Worm (Caenorhabditis elegans): ENCODE results near the gene srd-70.

DNA sequence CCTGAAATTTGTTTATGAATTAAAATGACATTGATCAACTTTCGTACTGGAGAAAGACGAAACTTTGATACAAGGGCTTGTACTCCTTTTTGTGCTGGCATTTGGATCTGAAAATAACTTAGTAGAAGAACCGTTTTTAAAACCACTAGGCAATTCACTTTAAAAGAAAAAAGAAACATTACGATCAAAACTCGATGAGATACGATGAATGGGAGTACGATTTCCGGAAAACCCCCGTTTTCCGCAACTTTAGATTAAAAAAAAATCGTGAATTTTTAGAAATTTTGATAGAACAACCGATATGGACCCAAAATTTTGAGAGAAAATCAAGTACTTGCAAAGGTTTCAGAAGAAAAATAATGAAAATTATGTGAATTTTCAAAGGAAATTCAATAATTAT, 16.5 kb downstream of the srd-70 start, which contains the start of gene B0250.8:
- TF ChIP-seq Y53G8AR.9 (GFP tag; conservative IDR thresholded peaks at IDR 0.05) = no peak
- TF ChIP-seq hlh-12 (tag; optimal IDR thresholded peaks at IDR 0.05) = no peak
- TF ChIP-seq akir-1 (GFP tag; optimal IDR thresholded peaks at IDR 0.05) = no peak
- TF ChIP-seq K12H6.12 (tag; optimal IDR thresholded peaks at IDR 0.05) = no peak
- no peak for TF ChIP-seq mel-28 (tag; optimal IDR thresholded peaks at IDR 0.05; ENCODE audit: borderline replicate concordance)
- TF ChIP-seq mcd-1 (GFP tag; IDR thresholded peaks at IDR 0.05) = no peak
- TF ChIP-seq attf-6 (GFP tag; IDR thresholded peaks at IDR 0.05) = no peak

Measured in whole organism, young adult.